Worm (Caenorhabditis elegans) whole organism, young adult: ENCODE measurements around the gene frpr-3.
A peak's percentile ranks its signal among the peaks of the same experiment; 100 is the strongest.

Experiments
- B0019.2 ChIP-seq: fragments of 200-800 bp; sonication (Bioruptor generic); conservative IDR thresholded peaks from 2 replicates; pipeline ENCODE4 v1.3.6; 2022; ENCODE audit warnings: missing genetic modification reagents, missing genetic modification characterization, missing compliant biosample characterization
- B0035.1 ChIP-seq: sonication (generic microtip); optimal IDR thresholded peaks from 2 replicates; lab custom pipeline; 2016; ENCODE audit warnings: missing genetic modification characterization, mild to moderate bottlenecking, missing compliant biosample characterization, missing genotype, missing genetic modification reagents
- B0261.1 ChIP-seq: sonication (generic microtip); optimal IDR thresholded peaks from 2 replicates; lab custom pipeline; 2016; ENCODE audit warnings: mild to moderate bottlenecking, missing genetic modification characterization, moderate library complexity, missing compliant biosample characterization
- B0336.3 ChIP-seq: fragments of 200-800 bp; sonication (Bioruptor generic); IDR thresholded peaks from 2 replicates; pipeline ENCODE4 v1.3.6; 2022; ENCODE audit warnings: missing genetic modification characterization, missing compliant biosample characterization
- C17E4.6 ChIP-seq: fragments of 200-800 bp; sonication (Bioruptor generic); IDR thresholded peaks from 2 replicates; pipeline ENCODE4 v1.3.6; 2022; ENCODE audit warnings: missing genetic modification reagents, missing genetic modification characterization, missing compliant biosample characterization
- D2030.7 ChIP-seq: fragments of 200-800 bp; sonication (Bioruptor generic); IDR thresholded peaks from 2 replicates; pipeline ENCODE4 v1.3.6; 2022; ENCODE audit warnings: missing genetic modification reagents, missing genetic modification characterization, missing compliant biosample characterization
- F23B12.7 ChIP-seq: sonication (generic microtip); optimal IDR thresholded peaks from 2 replicates; lab custom pipeline; 2017; ENCODE audit warnings: missing genetic modification characterization, mild to moderate bottlenecking, missing compliant biosample characterization, antibody characterized with exemption, moderate library complexity; ENCODE audit not compliant: insufficient read depth
- F33H1.4 ChIP-seq: fragments of 200-800 bp; sonication (Bioruptor generic); IDR thresholded peaks from 2 replicates; pipeline ENCODE4 v1.3.6; 2022; ENCODE audit warnings: missing genetic modification reagents, missing genetic modification characterization, missing compliant biosample characterization
- F49E8.2 ChIP-seq: sonication (generic microtip); optimal IDR thresholded peaks from 3 replicates; lab custom pipeline; 2017; ENCODE audit warnings: missing genetic modification characterization, mild to moderate bottlenecking, missing compliant biosample characterization, antibody characterized with exemption, moderate library complexity; ENCODE audit not compliant: insufficient read depth
- F57C9.4 ChIP-seq: sonication (generic microtip); optimal IDR thresholded peaks from 2 replicates; lab custom pipeline; 2017; ENCODE audit warnings: mild to moderate bottlenecking, missing genetic modification characterization, missing compliant biosample characterization
- T07F8.4 ChIP-seq: sonication (generic microtip); optimal IDR thresholded peaks from 2 replicates; lab custom pipeline; 2016; ENCODE audit warnings: mild to moderate bottlenecking, missing genetic modification characterization, moderate library complexity, missing compliant biosample characterization
- Y53G8AR.9 ChIP-seq: fragments of 200-800 bp; sonication (Bioruptor generic); conservative IDR thresholded peaks from 2 replicates; pipeline ENCODE4 v1.3.6; 2022; ENCODE audit warnings: missing genetic modification reagents, missing genetic modification characterization, missing compliant biosample characterization
- ama-1 ChIP-seq, 3 experiments: fragments of 150-350 bp in 1 of 3; sonication (generic microtip) in 2 of 3; optimal IDR thresholded peaks; 2 replicates each; lab custom pipeline; 2014 to 2018; ENCODE audit warnings: missing biosample characterization in 2 of 3, missing genetic modification characterization in 2 of 3, missing genetic modification reagents in 2 of 3
- aptf-2 ChIP-seq: fragments of 200-800 bp; sonication (Bioruptor generic); conservative IDR thresholded peaks from 2 replicates; pipeline ENCODE4 v1.3.6; 2022; ENCODE audit warnings: missing genetic modification reagents, missing genetic modification characterization, missing compliant biosample characterization
- aptf-3 ChIP-seq: fragments of 200-800 bp; sonication (Bioruptor generic); IDR thresholded peaks from 2 replicates; pipeline ENCODE4 v1.3.6; 2022; ENCODE audit warnings: missing genetic modification characterization, missing compliant biosample characterization
- attf-6 ChIP-seq: fragments of 200-800 bp; sonication (Bioruptor generic); IDR thresholded peaks from 2 replicates; pipeline ENCODE4 v1.3.6; 2022; ENCODE audit warnings: missing genetic modification reagents, missing genetic modification characterization, missing compliant biosample characterization
- cebp-1 ChIP-seq, 2 experiments: fragments of 200-800 bp in 1 of 2; sonication (Bioruptor generic) in 1 of 2; sonication (generic microtip) in 1 of 2; IDR thresholded peaks in 1 of 2; optimal IDR thresholded peaks in 1 of 2; 2 replicates each; pipeline versions ENCODE4 v1.3.6 to Lab custom; 2017 to 2022; ENCODE audit warnings: missing compliant biosample characterization in 2 of 2, missing genetic modification characterization in 2 of 2, mild to moderate bottlenecking in 1 of 2, missing genetic modification reagents in 1 of 2, moderate library complexity in 1 of 2
- ceh-100 ChIP-seq: fragments of 200-800 bp; sonication (Bioruptor generic); IDR thresholded peaks from 2 replicates; pipeline ENCODE4 v1.3.6; 2022; ENCODE audit warnings: missing genetic modification reagents, missing genetic modification characterization, missing compliant biosample characterization
- ceh-27 ChIP-seq: fragments of 200-800 bp; sonication (Bioruptor generic); optimal IDR thresholded peaks from 2 replicates; lab custom pipeline; 2018; ENCODE audit warnings: mild to moderate bottlenecking, missing genetic modification characterization, moderate library complexity, missing compliant biosample characterization
- ceh-58 ChIP-seq: fragments of 200-800 bp; sonication (Bioruptor generic); IDR thresholded peaks from 2 replicates; pipeline ENCODE4 v1.3.6; 2022; ENCODE audit warnings: missing genetic modification characterization, missing compliant biosample characterization
- ceh-91 ChIP-seq: fragments of 200-800 bp; sonication (Bioruptor generic); IDR thresholded peaks from 2 replicates; pipeline ENCODE4 v1.3.6; 2022; ENCODE audit warnings: missing genetic modification reagents, missing genetic modification characterization, missing compliant biosample characterization
- dox-1 ChIP-seq: fragments of 200-800 bp; sonication (Bioruptor generic); IDR thresholded peaks from 2 replicates; pipeline ENCODE4 v1.3.6; 2022; ENCODE audit warnings: missing genetic modification reagents, missing genetic modification characterization, missing compliant biosample characterization
- egl-18 ChIP-seq: fragments of 200-800 bp; sonication (Bioruptor generic); IDR thresholded peaks from 2 replicates; pipeline ENCODE4 v1.3.6; 2022; ENCODE audit warnings: missing genetic modification reagents, missing genetic modification characterization, missing compliant biosample characterization
- hmg-1.2 ChIP-seq: fragments of 200-800 bp; sonication (Bioruptor generic); IDR thresholded peaks from 2 replicates; pipeline ENCODE4 v1.3.6; 2022; ENCODE audit warnings: missing genetic modification reagents, missing genetic modification characterization, missing compliant biosample characterization
- hsf-1 ChIP-seq: fragments of 200-800 bp; sonication (Bioruptor generic); IDR thresholded peaks from 2 replicates; pipeline ENCODE4 v1.3.6; 2022; ENCODE audit warnings: missing genetic modification reagents, missing genetic modification characterization, missing compliant biosample characterization
- lin-35 ChIP-seq, 3 experiments: fragments of 150-350 bp in 2 of 3; sonication (generic microtip) in 1 of 3; optimal IDR thresholded peaks; 2 replicates each; lab custom pipeline; 2014 to 2018; ENCODE audit warnings: missing biosample characterization in 3 of 3, missing genetic modification characterization in 3 of 3, missing genetic modification reagents in 3 of 3
- lin-40 ChIP-seq: sonication (generic microtip); optimal IDR thresholded peaks from 2 replicates; lab custom pipeline; 2016; ENCODE audit warnings: missing genetic modification characterization, mild to moderate bottlenecking, missing compliant biosample characterization, missing genotype, missing genetic modification reagents
- lin-54 ChIP-seq: fragments of 200-800 bp; sonication (Bioruptor generic); optimal IDR thresholded peaks from 2 replicates; lab custom pipeline; 2018; ENCODE audit warnings: mild to moderate bottlenecking, missing genetic modification characterization, missing compliant biosample characterization
- lsl-1 ChIP-seq: fragments of 200-800 bp; sonication (Bioruptor generic); optimal IDR thresholded peaks from 2 replicates; lab custom pipeline; 2018; ENCODE audit warnings: mild to moderate bottlenecking, missing genetic modification characterization, moderate library complexity, missing compliant biosample characterization
- madf-6 ChIP-seq: fragments of 200-800 bp; sonication (Bioruptor generic); IDR thresholded peaks from 2 replicates; pipeline ENCODE4 v1.3.6; 2022; ENCODE audit warnings: missing genetic modification reagents, missing genetic modification characterization, missing compliant biosample characterization
- mcd-1 ChIP-seq: fragments of 200-800 bp; sonication (Bioruptor generic); IDR thresholded peaks from 2 replicates; pipeline ENCODE4 v1.3.6; 2022; ENCODE audit warnings: missing genetic modification reagents, missing genetic modification characterization, missing compliant biosample characterization
- mes-4 ChIP-seq: sonication (generic microtip); optimal IDR thresholded peaks from 2 replicates; lab custom pipeline; 2016; ENCODE audit warnings: missing genotype, missing genetic modification characterization, missing compliant biosample characterization
- nhr-80 ChIP-seq: sonication (generic microtip); optimal IDR thresholded peaks from 2 replicates; lab custom pipeline; 2016; ENCODE audit warnings: missing genetic modification characterization, missing compliant biosample characterization
- pbrm-1 ChIP-seq: fragments of 200-800 bp; sonication (Bioruptor generic); IDR thresholded peaks from 2 replicates; pipeline ENCODE4 v1.3.6; 2022; ENCODE audit warnings: missing genetic modification reagents, missing genetic modification characterization, missing compliant biosample characterization
- pha-4 ChIP-seq: fragments of 150-350 bp; sonication (generic microtip); optimal IDR thresholded peaks from 2 replicates; lab custom pipeline; 2014; ENCODE audit warnings: missing biosample characterization, missing genetic modification reagents, missing genetic modification characterization
- repo-1 ChIP-seq: sonication (generic microtip); optimal IDR thresholded peaks from 2 replicates; lab custom pipeline; 2017; ENCODE audit warnings: mild to moderate bottlenecking, missing genetic modification characterization, missing compliant biosample characterization
- sdz-38 ChIP-seq: sonication (generic microtip); optimal IDR thresholded peaks from 2 replicates; lab custom pipeline; 2016; ENCODE audit warnings: missing genotype, missing genetic modification characterization, missing compliant biosample characterization
- snpc-4 ChIP-seq, 5 experiments: fragments of 150-350 bp in 1 of 5; sonication (generic microtip) in 4 of 5; optimal IDR thresholded peaks; 2 replicates each; lab custom pipeline; 2014 to 2018; ENCODE audit warnings: missing genetic modification characterization in 5 of 5, missing biosample characterization in 3 of 5, antibody characterized with exemption in 2 of 5, mild to moderate bottlenecking in 2 of 5, missing compliant biosample characterization in 2 of 5, missing genotype in 2 of 5, moderate library complexity in 2 of 5, missing genetic modification reagents in 1 of 5
- tlf-1 ChIP-seq: fragments of 200-800 bp; sonication (Bioruptor generic); optimal IDR thresholded peaks from 2 replicates; lab custom pipeline; 2018; ENCODE audit warnings: mild to moderate bottlenecking, missing genetic modification characterization, missing compliant biosample characterization
- xnd-1 ChIP-seq: sonication (generic microtip); optimal IDR thresholded peaks from 2 replicates; lab custom pipeline; 2016; ENCODE audit warnings: missing genotype, missing genetic modification reagents, missing genetic modification characterization, missing compliant biosample characterization
- zim-3 ChIP-seq: sonication (generic microtip); optimal IDR thresholded peaks from 2 replicates; lab custom pipeline; 2017; ENCODE audit warnings: mild to moderate bottlenecking, missing genetic modification characterization, moderate library complexity, missing compliant biosample characterization
- ztf-18 ChIP-seq: sonication (generic microtip); optimal IDR thresholded peaks from 2 replicates; lab custom pipeline; 2016; ENCODE audit warnings: missing genotype, mild to moderate bottlenecking, missing genetic modification characterization, missing compliant biosample characterization
- ztf-22 ChIP-seq: fragments of 200-800 bp; sonication (Bioruptor generic); optimal IDR thresholded peaks from 2 replicates; lab custom pipeline; 2018; ENCODE audit warnings: mild to moderate bottlenecking, missing genetic modification characterization, moderate library complexity, missing compliant biosample characterization
- ztf-25 ChIP-seq: fragments of 200-800 bp; sonication (Bioruptor generic); IDR thresholded peaks from 2 replicates; pipeline ENCODE4 v1.3.6; 2022; ENCODE audit warnings: missing genetic modification reagents, missing genetic modification characterization, missing compliant biosample characterization

The frpr-3 gene

ce11 chrV:7774143-7774595, 3.1 kb downstream of the frpr-3 start, which contains the start of gene grl-10:
Gene grl-10 (plus strand): TSS chrV:7774545.
- TF ChIP-seq B0035.1 (tag; lab: Kevin White, UChicago) (no peak), ceh-27 (GFP tag; lab: Kevin White, UChicago) (peak; percentile 11)

ce11 chrV:7775226-7775625, 4.2 kb downstream of the frpr-3 start:
- TF ChIP-seq T07F8.4 (tag; lab: Kevin White, UChicago) (no peak), B0336.3 (GFP tag; lab: Robert Waterston, UW) (peak; percentile 75), aptf-3 (GFP tag; lab: Robert Waterston, UW) (no peak), B0261.1 (no peak), ztf-18 (tag; lab: Kevin White, UChicago) (no peak), pbrm-1 (GFP tag; lab: Robert Waterston, UW) (no peak; the same call in 1 of the 2 replicates), B0019.2 (GFP tag; lab: Robert Waterston, UW) (no peak), ceh-100 (no peak), hmg-1.2 (no peak), mcd-1 (GFP tag; lab: Robert Waterston, UW) (peak; percentile 21; the same call in 1 of the 2 replicates), ceh-58 (GFP tag; lab: Robert Waterston, UW) (no peak), C17E4.6 (GFP tag; lab: Robert Waterston, UW) (no peak), Y53G8AR.9 (GFP tag; lab: Robert Waterston, UW) (0 out of 2 replicates have a peak, but pooled peaks have one; percentile 27), nhr-80 (tag; lab: Kevin White, UChicago) (no peak), tlf-1 (GFP tag; lab: Kevin White, UChicago) (peak; percentile 20), repo-1 (tag; lab: Kevin White, UChicago) (no peak), F33H1.4 (peak; percentile 8; the same call in 1 of the 2 replicates), sdz-38 (no peak), ztf-22 (GFP tag; lab: Kevin White, UChicago) (no peak), ztf-25 (GFP tag; lab: Robert Waterston, UW) (no peak), lin-54 (peak; percentile 2), hsf-1 (0 out of 2 replicates have a peak, but pooled peaks have one; percentile 66), dox-1 (GFP tag; lab: Robert Waterston, UW) (peak; percentile 28; the same call in 1 of the 2 replicates), ceh-91 (no peak), attf-6 (peak; percentile 16; the same call in 1 of the 2 replicates), madf-6 (GFP tag; lab: Robert Waterston, UW) (peak; percentile 48; the same call in 1 of the 2 replicates)

ce11 chrV:7776029-7776628, 5.1 kb downstream of the frpr-3 start, which contains the start of the genes rpl-39 and rps-30:
Gene rpl-39 (minus strand): TSS chrV:7776079.
Gene rps-30 (plus strand): TSS chrV:7776578.
- no peak for TF ChIP-seq mes-4 (tag; lab: Kevin White, UChicago)
- TF ChIP-seq lin-35 (GFP tag; optimal IDR thresholded peaks at IDR 0.05; lab: Kevin White, UChicago): peak in 1 of 3 experiments; percentile 53
- no peak for TF ChIP-seq egl-18 (GFP tag; lab: Robert Waterston, UW)
- TF ChIP-seq cebp-1 (GFP tag; IDR thresholded peaks at IDR 0.05; lab: Robert Waterston, UW): peak; percentile 24; the same call in 1 of the 2 replicates
- TF ChIP-seq cebp-1 (tag; optimal IDR thresholded peaks at IDR 0.05; lab: Kevin White, UChicago): peak; percentile 67
- peak; percentile 29 for TF ChIP-seq pha-4
- no peak for TF ChIP-seq ztf-22 (GFP tag; lab: Kevin White, UChicago)
- TF ChIP-seq pbrm-1 (GFP tag; lab: Robert Waterston, UW): peak; percentile 83
- no peak for TF ChIP-seq zim-3 (tag; lab: Kevin White, UChicago)
- peak; percentile 40 for TF ChIP-seq F49E8.2 (tag; lab: Kevin White, UChicago)
- TF ChIP-seq D2030.7 (GFP tag; lab: Robert Waterston, UW): peak; percentile 74
- TF ChIP-seq F57C9.4 (tag; lab: Kevin White, UChicago): no peak
- no peak for TF ChIP-seq aptf-2
- TF ChIP-seq lin-40 (tag; lab: Kevin White, UChicago): peak; percentile 53
- TF ChIP-seq snpc-4 (GFP tag; optimal IDR thresholded peaks at IDR 0.05; lab: Kevin White, UChicago): peak; percentile 28
- peak in 3 of 4 experiments; percentile 47 to 73 (median 53) for TF ChIP-seq snpc-4 (tag; optimal IDR thresholded peaks at IDR 0.05; lab: Kevin White, UChicago)
- no peak for TF ChIP-seq ama-1 (optimal IDR thresholded peaks at IDR 0.05; lab: Kevin White, UChicago)
- no peak for TF ChIP-seq ama-1 (GFP tag; optimal IDR thresholded peaks at IDR 0.05; lab: Kevin White, UChicago)
- TF ChIP-seq xnd-1 (tag; lab: Kevin White, UChicago): no peak
- TF ChIP-seq F23B12.7: peak; percentile 90
- peak; percentile 33 for TF ChIP-seq lsl-1 (GFP tag; lab: Kevin White, UChicago)
